Fruit fly (Drosophila melanogaster) whole organism, embryonic: ENCODE data around the gene teq.

Experiments used
- BEAF-32 ChIP-seq: fragments of 200-800 bp; sonication (Bioruptor generic); optimal IDR thresholded peaks from 3 replicates; lab custom pipeline; 2017; ENCODE audit warnings: missing biosample characterization, missing genetic modification characterization, mild to moderate bottlenecking, moderate library complexity, missing genetic modification reagents
- CG11398 ChIP-seq: fragments of 200-800 bp; sonication (Bioruptor generic); optimal IDR thresholded peaks from 2 replicates; lab custom pipeline; 2016; ENCODE audit warnings: missing biosample characterization, missing genetic modification characterization
- CG11504 ChIP-seq: fragments of 200-800 bp; sonication (Bioruptor generic); optimal IDR thresholded peaks from 3 replicates; lab custom pipeline; 2019; ENCODE audit warnings: missing biosample characterization, mild to moderate bottlenecking, missing genetic modification characterization, moderate library complexity
- CG11695 ChIP-seq: fragments of 200-800 bp; sonication (Bioruptor generic); IDR thresholded peaks from 3 replicates; pipeline ENCODE4 v1.3.6; 2022; ENCODE audit warnings: missing biosample characterization, missing genetic modification characterization
- CG12155 ChIP-seq: fragments of 200-800 bp; sonication (Bioruptor generic); optimal IDR thresholded peaks from 3 replicates; lab custom pipeline; 2016; ENCODE audit warnings: missing biosample characterization, missing genetic modification characterization
- CG12659 ChIP-seq: fragments of 200-800 bp; sonication (Bioruptor generic); optimal IDR thresholded peaks from 3 replicates; lab custom pipeline; 2017; ENCODE audit warnings: mild to moderate bottlenecking, missing biosample characterization, missing genetic modification reagents, missing genetic modification characterization
- CG12942 ChIP-seq: fragments of 200-800 bp; sonication (Bioruptor generic); optimal IDR thresholded peaks from 3 replicates; lab custom pipeline; 2016; ENCODE audit warnings: missing biosample characterization, missing genetic modification characterization
- CG13775 ChIP-seq: fragments of 200-800 bp; sonication (Bioruptor generic); optimal IDR thresholded peaks from 3 replicates; lab custom pipeline; 2017; ENCODE audit warnings: missing biosample characterization, mild to moderate bottlenecking, missing genetic modification characterization
- CG13894 ChIP-seq: fragments of 200-800 bp; sonication (Bioruptor generic); optimal IDR thresholded peaks from 3 replicates; lab custom pipeline; 2018; ENCODE audit warnings: missing biosample characterization, mild to moderate bottlenecking, missing genetic modification characterization, moderate library complexity
- CG14667 ChIP-seq: fragments of 200-800 bp; sonication (Bioruptor generic); IDR thresholded peaks from 2 replicates; pipeline ENCODE4 v1.3.6; 2022; ENCODE audit warnings: missing biosample characterization, missing genetic modification characterization
- CG14860 ChIP-seq: fragments of 200-800 bp; sonication (Bioruptor generic); IDR thresholded peaks from 3 replicates; pipeline ENCODE4 v1.3.6; 2022; ENCODE audit warnings: missing biosample characterization, missing genetic modification characterization; ENCODE audit not compliant: partially characterized antibody
- CG15601 ChIP-seq: fragments of 200-800 bp; sonication (Bioruptor generic); optimal IDR thresholded peaks from 3 replicates; lab custom pipeline; 2019; ENCODE audit warnings: missing biosample characterization, mild to moderate bottlenecking, missing genetic modification characterization, moderate library complexity
- CG1647 ChIP-seq: fragments of 200-800 bp; sonication (Bioruptor generic); optimal IDR thresholded peaks from 3 replicates; lab custom pipeline; 2016; ENCODE audit warnings: missing biosample characterization, missing genetic modification characterization
- CG16813 ChIP-seq: fragments of 200-800 bp; sonication (Bioruptor generic); IDR thresholded peaks from 3 replicates; pipeline ENCODE4 v1.3.6; 2022; ENCODE audit warnings: missing biosample characterization, missing genetic modification characterization; ENCODE audit not compliant: partially characterized antibody
- CG17361 ChIP-seq: fragments of 200-800 bp; sonication (Bioruptor generic); IDR thresholded peaks from 3 replicates; pipeline ENCODE4 v1.3.6; 2022; ENCODE audit warnings: missing biosample characterization, missing genetic modification characterization
- CG17829 ChIP-seq: fragments of 200-800 bp; optimal IDR thresholded peaks from 2 replicates; lab custom pipeline; 2019; ENCODE audit warnings: missing biosample characterization, mild to moderate bottlenecking, missing genetic modification characterization, moderate library complexity
- CG1792 ChIP-seq: fragments of 200-800 bp; sonication (Bioruptor generic); optimal IDR thresholded peaks from 2 replicates; lab custom pipeline; 2016; ENCODE audit warnings: missing biosample characterization, missing genetic modification characterization
- CG18262 ChIP-seq: fragments of 200-800 bp; optimal IDR thresholded peaks from 3 replicates; lab custom pipeline; 2019; ENCODE audit warnings: missing biosample characterization, mild to moderate bottlenecking, missing genetic modification characterization, moderate library complexity
- CG2712 ChIP-seq: fragments of 200-800 bp; optimal IDR thresholded peaks from 3 replicates; lab custom pipeline; 2019; ENCODE audit warnings: missing biosample characterization, mild to moderate bottlenecking, missing genetic modification characterization, moderate library complexity
- CG31441 ChIP-seq: fragments of 200-800 bp; sonication (Bioruptor generic); IDR thresholded peaks from 2 replicates; pipeline ENCODE4 v1.3.6; 2022; ENCODE audit warnings: missing biosample characterization, missing genetic modification characterization
- CG32532 ChIP-seq: fragments of 200-800 bp; sonication (Bioruptor generic); IDR thresholded peaks from 2 replicates; pipeline ENCODE4 v1.3.6; 2022; ENCODE audit warnings: missing biosample characterization, missing genetic modification characterization
- CG32772 ChIP-seq: fragments of 200-800 bp; sonication (Bioruptor generic); IDR thresholded peaks from 2 replicates; pipeline ENCODE4 v1.3.6; 2022; ENCODE audit warnings: missing biosample characterization, missing genetic modification characterization
- CG3281 ChIP-seq: fragments of 200-800 bp; sonication (Bioruptor generic); optimal IDR thresholded peaks from 3 replicates; lab custom pipeline; 2017; ENCODE audit warnings: missing biosample characterization, mild to moderate bottlenecking, missing genetic modification characterization
- CG6254 ChIP-seq: fragments of 200-800 bp; sonication (Bioruptor generic); optimal IDR thresholded peaks from 3 replicates; lab custom pipeline; 2017; ENCODE audit warnings: mild to moderate bottlenecking, missing biosample characterization, missing genetic modification reagents, missing genetic modification characterization
- CG7987 ChIP-seq: fragments of 200-800 bp; sonication (Bioruptor generic); optimal IDR thresholded peaks from 2 replicates; lab custom pipeline; 2018; ENCODE audit warnings: missing biosample characterization, mild to moderate bottlenecking, missing genetic modification characterization, moderate library complexity
- CG8478 ChIP-seq: fragments of >200 bp; optimal IDR thresholded peaks from 2 replicates; lab custom pipeline; 2018
- CG8765 ChIP-seq: fragments of 200-800 bp; sonication (Bioruptor generic); IDR thresholded peaks from 2 replicates; pipeline ENCODE4 v1.3.6; 2022; ENCODE audit warnings: missing biosample characterization, missing genetic modification characterization
- D ChIP-seq, 2 experiments: fragments of 200-800 bp in 1 of 2; fragments of >200 bp in 1 of 2; sonication (Bioruptor generic) in 1 of 2; optimal IDR thresholded peaks; 2 replicates in 1 of 2; 3 replicates in 1 of 2; lab custom pipeline; 2017; ENCODE audit warnings: mild to moderate bottlenecking in 1 of 2, missing biosample characterization in 1 of 2, missing genetic modification characterization in 1 of 2, missing genetic modification reagents in 1 of 2
- Dll ChIP-seq: fragments of 200-800 bp; sonication (Bioruptor generic); IDR thresholded peaks from 4 replicates; pipeline ENCODE4 v1.3.6; 2022; ENCODE audit warnings: missing biosample characterization, missing genetic modification characterization; ENCODE audit not compliant: partially characterized antibody
- NFAT ChIP-seq: fragments of 200-800 bp; sonication (Bioruptor generic); IDR thresholded peaks from 2 replicates; pipeline ENCODE4 v1.3.6; 2022; ENCODE audit warnings: missing biosample characterization, missing genetic modification characterization
- Xrp1 ChIP-seq: fragments of 200-800 bp; sonication (Bioruptor generic); IDR thresholded peaks from 2 replicates; pipeline ENCODE4 v1.3.6; 2022; ENCODE audit warnings: missing biosample characterization, missing genetic modification characterization
- ac ChIP-seq: fragments of 200-800 bp; sonication (Bioruptor generic); optimal IDR thresholded peaks from 3 replicates; lab custom pipeline; 2017; ENCODE audit warnings: missing biosample characterization, mild to moderate bottlenecking, missing genetic modification characterization
- dysf ChIP-seq: fragments of 200-800 bp; sonication (Bioruptor generic); IDR thresholded peaks from 3 replicates; pipeline ENCODE4 v1.3.6; 2022; ENCODE audit warnings: missing biosample characterization, missing genetic modification characterization
- gem ChIP-seq: fragments of 200-800 bp; sonication (Bioruptor generic); optimal IDR thresholded peaks from 2 replicates; lab custom pipeline; 2019; ENCODE audit warnings: missing biosample characterization, mild to moderate bottlenecking, missing genetic modification characterization, moderate library complexity
- hkb ChIP-seq, 2 experiments: fragments of 200-800 bp in 1 of 2; fragments of >200 bp in 1 of 2; sonication (Bioruptor generic) in 1 of 2; IDR thresholded peaks in 1 of 2; optimal IDR thresholded peaks in 1 of 2; 2 replicates each; pipeline versions ENCODE4 v1.3.6 to Lab custom; 2017 to 2022; ENCODE audit warnings: missing biosample characterization in 1 of 2, missing genetic modification characterization in 1 of 2
- ken ChIP-seq: fragments of 200-800 bp; sonication (Bioruptor generic); IDR thresholded peaks from 3 replicates; pipeline ENCODE4 v1.3.6; 2022; ENCODE audit warnings: missing biosample characterization, missing genetic modification characterization
- lbe ChIP-seq: fragments of 200-800 bp; sonication (Bioruptor generic); optimal IDR thresholded peaks from 2 replicates; lab custom pipeline; 2016; ENCODE audit warnings: missing biosample characterization, mild to moderate bottlenecking, missing genetic modification characterization
- lmd ChIP-seq: fragments of 200-800 bp; sonication (Bioruptor generic); IDR thresholded peaks from 2 replicates; pipeline ENCODE4 v1.3.6; 2022; ENCODE audit warnings: missing biosample characterization, missing genetic modification characterization
- mirr ChIP-seq: fragments of 200-800 bp; sonication (Bioruptor generic); optimal IDR thresholded peaks from 3 replicates; lab custom pipeline; 2018; ENCODE audit warnings: missing biosample characterization, mild to moderate bottlenecking, missing genetic modification characterization
- pb ChIP-seq: fragments of 200-800 bp; sonication (Bioruptor generic); optimal IDR thresholded peaks from 3 replicates; lab custom pipeline; 2016; ENCODE audit warnings: missing biosample characterization, missing genetic modification characterization
- pita ChIP-seq: fragments of 200-800 bp; sonication (Bioruptor generic); optimal IDR thresholded peaks from 2 replicates; lab custom pipeline; 2017; ENCODE audit warnings: missing biosample characterization, mild to moderate bottlenecking, missing genetic modification characterization
- prd ChIP-seq, 3 experiments: fragments of >200 bp in 2 of 3; fragments of 200-800 bp in 1 of 3; sonication (Bioruptor generic) in 1 of 3; optimal IDR thresholded peaks in 2 of 3; IDR thresholded peaks in 1 of 3; 2 replicates in 2 of 3; 3 replicates in 1 of 3; pipeline versions ENCODE4 v1.3.6 to Lab custom; 2017 to 2022; ENCODE audit warnings: missing biosample characterization in 1 of 3, missing genetic modification characterization in 1 of 3
- ro ChIP-seq: fragments of 200-800 bp; sonication (Bioruptor generic); IDR thresholded peaks from 2 replicates; pipeline ENCODE4 v1.3.6; 2022; ENCODE audit warnings: missing biosample characterization, missing genetic modification characterization
- sc ChIP-seq, 3 experiments: fragments of >200 bp in 2 of 3; fragments of 200-800 bp in 1 of 3; sonication (Bioruptor generic) in 1 of 3; optimal IDR thresholded peaks; 2 replicates in 2 of 3; 3 replicates in 1 of 3; lab custom pipeline; 2017; ENCODE audit warnings: mild to moderate bottlenecking in 1 of 3, missing biosample characterization in 1 of 3, missing genetic modification characterization in 1 of 3, missing genetic modification reagents in 1 of 3
- sim ChIP-seq: fragments of 200-800 bp; sonication (Bioruptor generic); IDR thresholded peaks from 2 replicates; pipeline ENCODE4 v1.3.6; 2022; ENCODE audit warnings: missing biosample characterization, missing genetic modification characterization
- slbo ChIP-seq: fragments of 200-800 bp; sonication (Bioruptor generic); IDR thresholded peaks from 2 replicates; pipeline ENCODE4 v1.3.6; 2022; ENCODE audit warnings: missing biosample characterization, missing genetic modification characterization
- tgo ChIP-seq: fragments of 200-800 bp; sonication (Bioruptor generic); IDR thresholded peaks from 3 replicates; pipeline ENCODE4 v1.3.6; 2022; ENCODE audit warnings: missing biosample characterization, missing genetic modification characterization
- tx ChIP-seq: fragments of 200-800 bp; sonication (Bioruptor generic); optimal IDR thresholded peaks from 2 replicates; lab custom pipeline; 2016; ENCODE audit warnings: missing biosample characterization, missing genetic modification characterization
- vvl ChIP-seq: fragments of 200-800 bp; sonication (Bioruptor generic); IDR thresholded peaks from 2 replicates; pipeline ENCODE4 v1.3.6; 2022; ENCODE audit warnings: missing biosample characterization, missing genetic modification characterization

Gene teq

DNA sequence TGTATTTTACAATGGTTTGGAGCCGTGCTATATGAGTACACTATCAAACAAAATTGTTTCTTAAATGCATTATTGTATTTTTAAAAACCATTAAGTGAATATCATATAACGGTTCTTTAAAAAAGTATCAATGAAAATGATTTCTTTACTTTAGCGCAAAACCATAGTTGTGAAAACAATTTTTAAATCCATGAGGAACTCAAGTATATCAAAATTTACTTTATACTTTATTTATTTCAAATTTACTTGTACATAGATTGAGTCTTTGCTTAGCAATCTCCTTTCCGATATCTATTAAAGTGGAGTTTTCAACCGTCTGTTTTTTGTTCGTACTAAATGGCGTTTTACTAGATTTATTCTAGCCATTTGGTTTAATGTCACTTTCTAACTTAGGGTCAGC, 27.4 kb upstream of the teq start, which contains the start of gene Argk2 (continued):
- TF ChIP-seq CG8478 (lab: Kevin White, UChicago) (peak; percentile 87), pita (GFP tag; lab: Kevin White, UChicago) (peak; percentile 70), CG3281 (no peak), CG12155 (GFP tag; lab: Kevin White, UChicago) (no peak), CG2712 (peak; percentile 45), CG11398 (GFP tag; lab: Kevin White, UChicago) (no peak), gem (peak; percentile 17), CG1792 (GFP tag; lab: Kevin White, UChicago) (no peak), CG15601 (tag; lab: Kevin White, UChicago) (no peak), ro (GFP tag; lab: Robert Waterston, UW) (no peak), lbe (GFP tag; lab: Kevin White, UChicago) (no peak), CG13775 (GFP tag; lab: Kevin White, UChicago) (no peak), CG11695 (GFP tag; lab: Robert Waterston, UW) (0 out of 3 replicates have a peak, but pooled peaks have one; percentile 16), CG12942 (GFP tag; lab: Kevin White, UChicago) (no peak), BEAF-32 (GFP tag; lab: Kevin White, UChicago) (peak; percentile 21), D (optimal IDR thresholded peaks at IDR 0.05; lab: Kevin White, UChicago) (no peak), D (GFP tag; optimal IDR thresholded peaks at IDR 0.05; lab: Kevin White, UChicago) (no peak), CG32532 (GFP tag; lab: Robert Waterston, UW) (no peak), prd (optimal IDR thresholded peaks at IDR 0.05; lab: Kevin White, UChicago) (no peak), prd (GFP tag; IDR thresholded peaks at IDR 0.05; lab: Robert Waterston, UW) (no peak), CG6254 (GFP tag; lab: Kevin White, UChicago) (no peak), ac (no peak), CG31441 (GFP tag; lab: Robert Waterston, UW) (0 out of 2 replicates have a peak, but pooled peaks have one; percentile 22), vvl (GFP tag; lab: Robert Waterston, UW) (peak; percentile 40; the same call in 1 of the 2 replicates), CG14667 (GFP tag; lab: Robert Waterston, UW) (no peak), CG7987 (GFP tag; lab: Kevin White, UChicago) (no peak), dysf (no peak), Dll (GFP tag; lab: Robert Waterston, UW) (no peak), sc (optimal IDR thresholded peaks at IDR 0.05; lab: Kevin White, UChicago) (no peak), sc (GFP tag; optimal IDR thresholded peaks at IDR 0.05; lab: Kevin White, UChicago) (no peak), CG11504 (tag; lab: Kevin White, UChicago) (peak; percentile 35), CG18262 (tag; lab: Kevin White, UChicago) (peak; percentile 8), hkb (optimal IDR thresholded peaks at IDR 0.05; lab: Kevin White, UChicago) (no peak), hkb (GFP tag; IDR thresholded peaks at IDR 0.05; lab: Robert Waterston, UW) (0 out of 2 replicates have a peak, but pooled peaks have one; percentile 15), CG17361 (GFP tag; lab: Robert Waterston, UW) (peak; percentile 81), lmd (no peak), CG32772 (GFP tag; lab: Robert Waterston, UW) (peak; percentile 5; the same call in 1 of the 2 replicates), tgo (no peak), CG1647 (GFP tag; lab: Kevin White, UChicago) (no peak), Xrp1 (no peak), NFAT (no peak), ken (GFP tag; lab: Robert Waterston, UW) (peak; percentile 3; the same call in 1 of the 3 replicates), CG8765 (GFP tag; lab: Robert Waterston, UW) (no peak), CG12659 (GFP tag; lab: Kevin White, UChicago) (peak; percentile 2), tx (GFP tag; lab: Kevin White, UChicago) (no peak), pb (GFP tag; lab: Kevin White, UChicago) (no peak), CG17829 (tag; lab: Kevin White, UChicago) (peak; percentile 3), CG16813 (GFP tag; lab: Robert Waterston, UW) (peak; percentile 33; the same call in 1 of the 3 replicates), sim (GFP tag; lab: Robert Waterston, UW) (no peak), CG14860 (no peak), slbo (peak; percentile 44), CG13894 (tag; lab: Kevin White, UChicago) (no peak), mirr (no peak)
